Worm (Caenorhabditis elegans): ENCODE results near the gene H35N09.2.
A peak's percentile ranks its signal among the peaks of the same experiment; 100 is the strongest.

Gene H35N09.2

DNA sequence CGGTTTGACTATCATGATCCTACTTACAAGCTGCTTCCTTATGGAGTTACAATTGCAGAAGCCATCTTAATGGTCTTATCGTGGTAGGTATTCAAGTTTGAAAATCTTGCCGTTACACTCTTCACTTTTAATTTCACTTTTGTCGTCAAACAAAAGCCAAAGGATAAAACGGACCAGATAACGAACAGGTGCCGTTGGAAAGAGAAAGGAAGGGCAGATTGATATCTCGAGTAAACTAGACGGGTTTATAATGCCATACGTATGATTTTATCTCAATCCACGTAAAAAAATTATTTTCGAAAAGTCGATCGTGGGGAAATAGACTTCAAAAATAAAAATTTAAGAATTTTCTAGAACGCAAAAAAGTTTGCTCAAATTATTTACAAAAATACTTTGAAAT lies 50.8 kb downstream of the H35N09.2 start:
- TF ChIP-seq elt-3 (tag; optimal IDR thresholded peaks at IDR 0.05) (no peak), nhr-25 (tag; optimal IDR thresholded peaks at IDR 0.05) (peak; percentile 49), blmp-1 (tag; optimal IDR thresholded peaks at IDR 0.05; ENCODE audit: insufficient read depth) (peak; percentile 83), ceh-16 (tag; optimal IDR thresholded peaks at IDR 0.05) (peak; percentile 45), ZK546.5 (tag; optimal IDR thresholded peaks at IDR 0.05) (no peak)
